Fruit fly (Drosophila melanogaster): ENCODE results near the gene CRAT.

DNA sequence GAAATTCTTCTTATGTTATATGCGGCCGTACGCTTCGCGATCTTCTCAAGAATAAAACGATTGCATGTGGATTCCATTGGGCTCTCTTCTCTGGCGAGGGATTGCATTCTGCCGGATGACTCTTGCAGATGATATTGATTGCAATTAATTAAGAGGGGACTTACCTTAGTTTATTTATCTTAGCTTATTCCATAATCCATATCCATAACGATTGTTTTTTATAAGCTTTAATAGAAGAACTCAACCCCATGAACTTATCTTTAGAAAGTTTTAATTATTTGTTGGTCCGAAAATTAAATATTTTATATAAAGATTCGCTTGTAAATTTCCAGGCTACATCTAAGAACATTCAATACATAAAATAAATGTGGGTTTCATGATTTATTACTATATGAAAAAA, at the start of gene CRAT:
- no peak for TF ChIP-seq CTCF (optimal IDR thresholded peaks at IDR 0.05)
- no peak for TF ChIP-seq CG8478 (optimal IDR thresholded peaks at IDR 0.05)
